Fruit fly (Drosophila melanogaster) whole organism, prepupa: Measurements from ENCODE around the gene Cad87A.

ENCODE experiments used
- Blimp-1 ChIP-seq: fragments of 200-800 bp; sonication (Bioruptor generic); optimal IDR thresholded peaks from 3 replicates; lab custom pipeline; 2017; ENCODE audit warnings: missing biosample characterization, missing genetic modification characterization, mild to moderate bottlenecking, moderate library complexity, missing genetic modification reagents
- CG10631 ChIP-seq: fragments of 200-800 bp; sonication (Bioruptor generic); optimal IDR thresholded peaks from 2 replicates; lab custom pipeline; 2016; ENCODE audit warnings: missing biosample characterization, missing genetic modification characterization
- CG11294 ChIP-seq: fragments of 200-800 bp; sonication (Bioruptor generic); IDR thresholded peaks from 2 replicates; pipeline ENCODE4 v1.3.6; 2022; ENCODE audit warnings: missing biosample characterization, missing genetic modification characterization
- CG11902 ChIP-seq: fragments of 200-800 bp; sonication (Bioruptor generic); optimal IDR thresholded peaks from 3 replicates; lab custom pipeline; 2016; ENCODE audit warnings: missing biosample characterization, missing genetic modification characterization
- CG15336 ChIP-seq: fragments of 200-800 bp; sonication (Bioruptor generic); IDR thresholded peaks from 2 replicates; pipeline ENCODE4 v1.3.6; 2022; ENCODE audit warnings: missing biosample characterization, missing genetic modification characterization
- CG1621 ChIP-seq: fragments of 200-800 bp; sonication (Bioruptor generic); optimal IDR thresholded peaks from 3 replicates; lab custom pipeline; 2018; ENCODE audit warnings: missing biosample characterization, mild to moderate bottlenecking, missing genetic modification characterization
- CG16779 ChIP-seq: fragments of 200-800 bp; sonication (Bioruptor generic); optimal IDR thresholded peaks from 3 replicates; lab custom pipeline; 2017; ENCODE audit warnings: missing biosample characterization, mild to moderate bottlenecking, missing genetic modification characterization
- CG31627 ChIP-seq: fragments of 200-800 bp; sonication (Bioruptor generic); optimal IDR thresholded peaks from 3 replicates; lab custom pipeline; 2016; ENCODE audit warnings: missing biosample characterization, missing genetic modification characterization
- CG3919 ChIP-seq: fragments of 200-800 bp; sonication (Bioruptor generic); optimal IDR thresholded peaks from 3 replicates; lab custom pipeline; 2016; ENCODE audit warnings: missing biosample characterization, missing genetic modification characterization
- CG6163 ChIP-seq: fragments of 200-800 bp; sonication (Bioruptor generic); IDR thresholded peaks from 3 replicates; pipeline ENCODE4 v1.3.6; 2022; ENCODE audit warnings: missing biosample characterization, missing genetic modification characterization
- CG6792 ChIP-seq: fragments of 200-800 bp; sonication (Bioruptor generic); optimal IDR thresholded peaks from 3 replicates; lab custom pipeline; 2016; ENCODE audit warnings: missing biosample characterization, missing genetic modification characterization
- CG6808 ChIP-seq: fragments of 200-800 bp; sonication (Bioruptor generic); optimal IDR thresholded peaks from 3 replicates; lab custom pipeline; 2017; ENCODE audit warnings: missing biosample characterization, missing genetic modification characterization, mild to moderate bottlenecking, moderate library complexity, missing genetic modification reagents
- CG6854 ChIP-seq: fragments of 200-800 bp; sonication (Bioruptor generic); optimal IDR thresholded peaks from 2 replicates; lab custom pipeline; 2017; ENCODE audit warnings: missing biosample characterization, mild to moderate bottlenecking, missing genetic modification characterization
- CG8119 ChIP-seq: fragments of 200-800 bp; sonication (Bioruptor generic); IDR thresholded peaks from 3 replicates; pipeline ENCODE4 v1.3.6; 2022; ENCODE audit warnings: missing biosample characterization, missing genetic modification characterization
- CG9139 ChIP-seq: fragments of 200-800 bp; sonication (Bioruptor generic); optimal IDR thresholded peaks from 3 replicates; lab custom pipeline; 2017; ENCODE audit warnings: missing biosample characterization, mild to moderate bottlenecking, missing genetic modification characterization
- Eip75B ChIP-seq: fragments of 200-800 bp; sonication (Bioruptor generic); optimal IDR thresholded peaks from 3 replicates; lab custom pipeline; 2016; ENCODE audit warnings: missing biosample characterization, missing genetic modification characterization
- Ets21C ChIP-seq: fragments of 200-800 bp; sonication (Bioruptor generic); optimal IDR thresholded peaks from 3 replicates; lab custom pipeline; 2016; ENCODE audit warnings: missing biosample characterization, missing genetic modification characterization
- Ets96B ChIP-seq: fragments of 200-800 bp; optimal IDR thresholded peaks from 2 replicates; lab custom pipeline; 2019; ENCODE audit warnings: missing biosample characterization, mild to moderate bottlenecking, missing genetic modification characterization, moderate library complexity
- Gug ChIP-seq: fragments of 200-800 bp; sonication (Bioruptor generic); IDR thresholded peaks from 2 replicates; pipeline ENCODE4 v1.3.6; 2022; ENCODE audit warnings: missing biosample characterization, missing genetic modification characterization
- Hr38 ChIP-seq: sonication (Bioruptor generic); optimal IDR thresholded peaks from 2 replicates; lab custom pipeline; 2016; ENCODE audit warnings: missing biosample characterization, missing genetic modification characterization
- Hr39 ChIP-seq: fragments of 200-800 bp; sonication (Bioruptor generic); optimal IDR thresholded peaks from 2 replicates; lab custom pipeline; 2016; ENCODE audit warnings: missing biosample characterization, missing genetic modification characterization
- Hr4 ChIP-seq: fragments of 200-800 bp; sonication (Bioruptor generic); optimal IDR thresholded peaks from 3 replicates; lab custom pipeline; 2016; ENCODE audit warnings: missing biosample characterization, missing genetic modification characterization
- Lpt ChIP-seq: fragments of 200-800 bp; sonication (Bioruptor generic); optimal IDR thresholded peaks from 3 replicates; lab custom pipeline; 2016; ENCODE audit warnings: missing biosample characterization, missing genetic modification characterization
- Met ChIP-seq: fragments of 200-800 bp; sonication (Bioruptor generic); optimal IDR thresholded peaks from 3 replicates; lab custom pipeline; 2016; ENCODE audit warnings: missing biosample characterization, missing genetic modification characterization
- OdsH ChIP-seq: fragments of 200-800 bp; sonication (Bioruptor generic); optimal IDR thresholded peaks from 3 replicates; lab custom pipeline; 2016; ENCODE audit warnings: missing biosample characterization, missing genetic modification characterization
- Sox102F ChIP-seq: fragments of 200-800 bp; sonication (Bioruptor generic); optimal IDR thresholded peaks from 2 replicates; lab custom pipeline; 2016; ENCODE audit warnings: missing biosample characterization, mild to moderate bottlenecking, missing genetic modification characterization
- Sox14 ChIP-seq: fragments of 200-800 bp; sonication (Bioruptor generic); optimal IDR thresholded peaks from 3 replicates; lab custom pipeline; 2016; ENCODE audit warnings: missing biosample characterization, missing genetic modification characterization
- Sox15 ChIP-seq: fragments of 200-800 bp; sonication (Bioruptor generic); optimal IDR thresholded peaks from 3 replicates; lab custom pipeline; 2016; ENCODE audit warnings: missing biosample characterization, missing genetic modification characterization
- acj6 ChIP-seq: fragments of 200-800 bp; sonication (Bioruptor generic); optimal IDR thresholded peaks from 3 replicates; lab custom pipeline; 2016; ENCODE audit warnings: missing biosample characterization, missing genetic modification characterization
- cyc ChIP-seq: fragments of 200-800 bp; sonication (Bioruptor generic); optimal IDR thresholded peaks from 3 replicates; lab custom pipeline; 2016; ENCODE audit warnings: missing biosample characterization, missing genetic modification characterization
- dac ChIP-seq: fragments of 200-800 bp; sonication (Bioruptor generic); optimal IDR thresholded peaks from 2 replicates; lab custom pipeline; 2017; ENCODE audit warnings: missing biosample characterization, mild to moderate bottlenecking, missing genetic modification characterization
- dsx ChIP-seq: fragments of 200-800 bp; optimal IDR thresholded peaks from 3 replicates; lab custom pipeline; 2019; ENCODE audit warnings: missing biosample characterization, mild to moderate bottlenecking, missing genetic modification characterization, moderate library complexity; ENCODE audit not compliant: poor library complexity, severe bottlenecking
- eg ChIP-seq: fragments of 200-800 bp; sonication (Bioruptor generic); IDR thresholded peaks from 3 replicates; pipeline ENCODE4 v1.3.6; 2022; ENCODE audit warnings: missing biosample characterization, missing genetic modification characterization
- esn ChIP-seq: fragments of 200-800 bp; sonication (Bioruptor generic); optimal IDR thresholded peaks from 2 replicates; lab custom pipeline; 2016; ENCODE audit warnings: missing biosample characterization, mild to moderate bottlenecking, missing genetic modification characterization, moderate library complexity
- fd85E ChIP-seq: fragments of 200-800 bp; sonication (Bioruptor generic); optimal IDR thresholded peaks from 3 replicates; lab custom pipeline; 2016; ENCODE audit warnings: missing biosample characterization, missing genetic modification characterization
- net ChIP-seq: fragments of 200-800 bp; sonication (Bioruptor generic); optimal IDR thresholded peaks from 3 replicates; lab custom pipeline; 2016; ENCODE audit warnings: missing biosample characterization, missing genetic modification characterization
- salr ChIP-seq, 2 experiments: fragments of 200-800 bp; sonication (Bioruptor generic); optimal IDR thresholded peaks; 3 replicates each; lab custom pipeline; 2016 to 2018; ENCODE audit warnings: missing biosample characterization in 2 of 2, missing genetic modification characterization in 2 of 2, mild to moderate bottlenecking in 1 of 2
- spab ChIP-seq: fragments of 200-800 bp; sonication (Bioruptor generic); optimal IDR thresholded peaks from 2 replicates; lab custom pipeline; 2017; ENCODE audit warnings: missing biosample characterization, mild to moderate bottlenecking, missing genetic modification characterization, missing genetic modification reagents
- ss ChIP-seq, 2 experiments: fragments of 200-800 bp; sonication (Bioruptor generic); optimal IDR thresholded peaks; 2 replicates in 1 of 2; 3 replicates in 1 of 2; lab custom pipeline; 2017 to 2018; ENCODE audit warnings: mild to moderate bottlenecking in 2 of 2, missing biosample characterization in 2 of 2, missing genetic modification characterization in 2 of 2, moderate library complexity in 1 of 2

Gene Cad87A

dm6 chr3R:11859534-11860254 lies 89.2 kb downstream of the Cad87A start (continued):
- TF ChIP-seq Sox15 (peak; percentile 34), CG11294 (GFP tag; lab: Robert Waterston, UW) (no peak), CG11902 (GFP tag; lab: Kevin White, UChicago) (peak; percentile 25), Eip75B (peak; percentile 67), CG15336 (no peak), ss (GFP tag; optimal IDR thresholded peaks at IDR 0.05; lab: Kevin White, UChicago) (peak; percentile 40 to 70), CG3919 (GFP tag; lab: Kevin White, UChicago) (peak; percentile 37), esn (peak; percentile 64), CG10631 (peak; percentile 45), Hr4 (GFP tag; lab: Kevin White, UChicago) (no peak), CG8119 (GFP tag; lab: Robert Waterston, UW) (no peak), fd85E (GFP tag; lab: Kevin White, UChicago) (no peak), OdsH (GFP tag; lab: Kevin White, UChicago) (peak; percentile 30), Gug (no peak), salr (GFP tag; optimal IDR thresholded peaks at IDR 0.05; lab: Kevin White, UChicago) (peak in 1 of 2 experiments; percentile 28), Lpt (GFP tag; lab: Kevin White, UChicago) (peak; percentile 29)

- TF ChIP-seq net (GFP tag; lab: Kevin White, UChicago) = peak; percentile 9
- no peak for TF ChIP-seq CG10631
- no peak for TF ChIP-seq CG11902 (GFP tag; lab: Kevin White, UChicago)
- TF ChIP-seq CG6163 = peak; percentile 82
- no peak for TF ChIP-seq salr (GFP tag; optimal IDR thresholded peaks at IDR 0.05; lab: Kevin White, UChicago)
- TF ChIP-seq Met (GFP tag; lab: Kevin White, UChicago) = no peak
- TF ChIP-seq eg (GFP tag; lab: Robert Waterston, UW) = peak; percentile 39; the same call in 1 of the 3 replicates
- peak; percentile 37 for TF ChIP-seq Ets96B (tag; lab: Kevin White, UChicago)
- TF ChIP-seq dsx (GFP tag; lab: Kevin White, UChicago) = peak; percentile 90
- peak; percentile 73 for TF ChIP-seq CG9139 (GFP tag; lab: Kevin White, UChicago)
- no peak for TF ChIP-seq cyc
- TF ChIP-seq Sox14 (GFP tag; lab: Kevin White, UChicago) = no peak
- TF ChIP-seq Sox102F (GFP tag; lab: Kevin White, UChicago) = peak; percentile 27
- TF ChIP-seq CG11294 (GFP tag; lab: Robert Waterston, UW) = no peak
- TF ChIP-seq CG6792 (GFP tag; lab: Kevin White, UChicago) = no peak
- peak; percentile 79 to 80 for TF ChIP-seq ss (GFP tag; optimal IDR thresholded peaks at IDR 0.05; lab: Kevin White, UChicago)
- peak; percentile 40 for TF ChIP-seq CG6854
- peak; percentile 60 for TF ChIP-seq CG6808 (GFP tag; lab: Kevin White, UChicago)
- TF ChIP-seq CG1621 (tag; lab: Kevin White, UChicago) = peak; percentile 67
- TF ChIP-seq CG31627 (GFP tag; lab: Kevin White, UChicago) = no peak
- no peak for TF ChIP-seq Hr39
- TF ChIP-seq Ets21C (GFP tag; lab: Kevin White, UChicago) = no peak
- TF ChIP-seq acj6 (GFP tag; lab: Kevin White, UChicago) = no peak
- TF ChIP-seq CG8119 (GFP tag; lab: Robert Waterston, UW) = 0 out of 3 replicates have a peak, but pooled peaks have one; percentile 34
- TF ChIP-seq spab (GFP tag; lab: Kevin White, UChicago) = peak; percentile 45
- no peak for TF ChIP-seq Hr38 (GFP tag; lab: Kevin White, UChicago)
- no peak for TF ChIP-seq Eip75B
- no peak for TF ChIP-seq CG16779 (tag; lab: Kevin White, UChicago)
- no peak for TF ChIP-seq fd85E (GFP tag; lab: Kevin White, UChicago)
- TF ChIP-seq dac (GFP tag; lab: Kevin White, UChicago) = no peak
- no peak for TF ChIP-seq Lpt (GFP tag; lab: Kevin White, UChicago)
- no peak for TF ChIP-seq Blimp-1 (GFP tag; lab: Kevin White, UChicago)
Observed at dm6 chr3R:11859103-11859502, 89.8 kb downstream of the Cad87A start.
